Worm (Caenorhabditis elegans) whole organism, L3 larva: ENCODE results near the gene cest-28.

Experiments
- R02D3.7 ChIP-seq: fragments of 150-350 bp; optimal IDR thresholded peaks from 2 replicates; lab custom pipeline; 2014; ENCODE audit warnings: missing biosample characterization, missing genetic modification characterization
- ZK546.5 ChIP-seq: sonication (generic microtip); optimal IDR thresholded peaks from 2 replicates; lab custom pipeline; 2017; ENCODE audit warnings: missing biosample characterization, missing genetic modification characterization
- aly-2 ChIP-seq: fragments of 150-350 bp; optimal IDR thresholded peaks from 2 replicates; lab custom pipeline; 2014; ENCODE audit warnings: missing biosample characterization, missing genetic modification characterization
- ceh-28 ChIP-seq: fragments of 150-350 bp; optimal IDR thresholded peaks from 2 replicates; lab custom pipeline; 2014; ENCODE audit warnings: missing biosample characterization, missing genetic modification reagents, missing genetic modification characterization
- ceh-82 ChIP-seq: fragments of 150-350 bp; optimal IDR thresholded peaks from 2 replicates; lab custom pipeline; 2014; ENCODE audit warnings: missing biosample characterization, missing genetic modification characterization
- ceh-9 ChIP-seq: sonication (generic microtip); optimal IDR thresholded peaks from 2 replicates; lab custom pipeline; 2018; ENCODE audit warnings: missing biosample characterization, missing genetic modification characterization
- daf-12 ChIP-seq: fragments of 150-350 bp; optimal IDR thresholded peaks from 2 replicates; lab custom pipeline; 2014; ENCODE audit warnings: missing biosample characterization, missing genetic modification reagents, missing genetic modification characterization
- egl-27 ChIP-seq: sonication (generic microtip); optimal IDR thresholded peaks from 4 replicates; lab custom pipeline; 2017; ENCODE audit warnings: missing biosample characterization, missing genetic modification reagents, missing genetic modification characterization
- egl-5 ChIP-seq: fragments of 150-350 bp; optimal IDR thresholded peaks from 2 replicates; lab custom pipeline; 2017; ENCODE audit warnings: missing biosample characterization, missing genetic modification reagents, missing genetic modification characterization, inconsistent platforms
- elt-1 ChIP-seq: fragments of 150-350 bp; optimal IDR thresholded peaks from 2 replicates; lab custom pipeline; 2014; ENCODE audit warnings: missing biosample characterization, missing genetic modification characterization
- elt-2 ChIP-seq: sonication (generic microtip); optimal IDR thresholded peaks from 2 replicates; lab custom pipeline; 2016; ENCODE audit warnings: missing genetic modification reagents, mild to moderate bottlenecking, missing genetic modification characterization, missing compliant biosample characterization
- eor-1 ChIP-seq, 2 experiments: fragments of 150-350 bp; optimal IDR thresholded peaks; 2 replicates each; lab custom pipeline; 2014 to 2018; ENCODE audit warnings: missing biosample characterization in 2 of 2, missing genetic modification characterization in 2 of 2
- fkh-2 ChIP-seq: fragments of 150-350 bp; optimal IDR thresholded peaks from 2 replicates; lab custom pipeline; 2014; ENCODE audit warnings: missing biosample characterization, missing genetic modification reagents, missing genetic modification characterization
- hmg-11 ChIP-seq: sonication (generic microtip); optimal IDR thresholded peaks from 2 replicates; lab custom pipeline; 2016; ENCODE audit warnings: missing genetic modification characterization, missing compliant biosample characterization
- jun-1 ChIP-seq: fragments of 150-350 bp; optimal IDR thresholded peaks from 2 replicates; lab custom pipeline; 2014; ENCODE audit warnings: missing biosample characterization, missing genetic modification reagents, missing genetic modification characterization
- lin-15B ChIP-seq: fragments of 150-350 bp; optimal IDR thresholded peaks from 2 replicates; lab custom pipeline; 2014; ENCODE audit warnings: missing biosample characterization, missing genetic modification characterization
- mdl-1 ChIP-seq: fragments of 150-350 bp; optimal IDR thresholded peaks from 2 replicates; lab custom pipeline; 2014; ENCODE audit warnings: missing biosample characterization, missing genetic modification characterization
- mml-1 ChIP-seq: fragments of 150-350 bp; sonication (generic microtip); optimal IDR thresholded peaks from 3 replicates; lab custom pipeline; 2014; ENCODE audit warnings: missing biosample characterization, missing genetic modification characterization
- nhr-23 ChIP-seq: fragments of 150-350 bp; optimal IDR thresholded peaks from 2 replicates; lab custom pipeline; 2014; ENCODE audit warnings: missing biosample characterization, missing genetic modification reagents, missing genetic modification characterization
- nhr-237 ChIP-seq: fragments of 150-350 bp; optimal IDR thresholded peaks from 2 replicates; lab custom pipeline; 2014; ENCODE audit warnings: missing biosample characterization, missing genetic modification characterization
- nhr-43 ChIP-seq: sonication (generic microtip); optimal IDR thresholded peaks from 2 replicates; lab custom pipeline; 2016; ENCODE audit warnings: mild to moderate bottlenecking, missing genetic modification characterization, missing compliant biosample characterization; ENCODE audit not compliant: poor library complexity, severe bottlenecking
- nhr-67 ChIP-seq: fragments of 150-350 bp; optimal IDR thresholded peaks from 2 replicates; lab custom pipeline; 2014; ENCODE audit warnings: missing biosample characterization, missing genetic modification characterization
- pha-4 ChIP-seq: fragments of 150-350 bp; optimal IDR thresholded peaks from 2 replicates; lab custom pipeline; 2014; ENCODE audit warnings: missing biosample characterization, missing genetic modification reagents, missing genetic modification characterization
- pqm-1 ChIP-seq: fragments of 150-350 bp; optimal IDR thresholded peaks from 2 replicates; lab custom pipeline; 2017; ENCODE audit warnings: missing biosample characterization, missing genetic modification characterization, inconsistent platforms
- sea-2 ChIP-seq: fragments of 150-350 bp; sonication (generic microtip); optimal IDR thresholded peaks from 4 replicates; lab custom pipeline; 2014; ENCODE audit warnings: missing biosample characterization, missing genetic modification reagents, missing genetic modification characterization
- tbx-2 ChIP-seq: sonication (generic microtip); optimal IDR thresholded peaks from 2 replicates; lab custom pipeline; 2016; ENCODE audit warnings: mild to moderate bottlenecking, missing genetic modification characterization, missing compliant biosample characterization
- unc-62 ChIP-seq: fragments of 150-350 bp; sonication (generic microtip); optimal IDR thresholded peaks from 4 replicates; lab custom pipeline; 2014; ENCODE audit warnings: missing biosample characterization, missing genetic modification reagents, missing genetic modification characterization
- ztf-11 ChIP-seq: fragments of 150-350 bp; optimal IDR thresholded peaks from 2 replicates; lab custom pipeline; 2014; ENCODE audit warnings: missing biosample characterization, missing genetic modification characterization
- ztf-4 ChIP-seq: fragments of 150-350 bp; optimal IDR thresholded peaks from 2 replicates; lab custom pipeline; 2014; ENCODE audit warnings: missing biosample characterization, missing genetic modification characterization

The cest-28 gene

ce11 chrV:6666557-6666956 is 3.1 kb upstream of the cest-28 start:
- TF ChIP-seq egl-5 (tag; lab: Kevin White, UChicago) = no peak
- no peak for TF ChIP-seq nhr-67 (tag; lab: Kevin White, UChicago)
- peak; percentile 76 for TF ChIP-seq pqm-1
- peak; percentile 58 for TF ChIP-seq elt-2 (tag; lab: Kevin White, UChicago)

ce11 chrV:6668741-6669140 is 879 bp upstream of the cest-28 start, which contains the start of gene str-180:
Gene str-180, minus strand, starts transcription at chrV:6668841.
- TF ChIP-seq ceh-9 (tag; lab: Kevin White, UChicago) (no peak), ztf-4 (no peak), tbx-2 (no peak), daf-12 (tag; lab: Kevin White, UChicago) (no peak), elt-1 (no peak), nhr-43 (tag; lab: Kevin White, UChicago) (no peak), aly-2 (tag; lab: Kevin White, UChicago) (no peak), pha-4 (no peak), ztf-11 (no peak), egl-5 (tag; lab: Kevin White, UChicago) (no peak), ceh-82 (no peak), egl-27 (tag; lab: Kevin White, UChicago) (no peak), mdl-1 (no peak)

ce11 chrV:6673967-6674366 is 4.3 kb downstream of the cest-28 start, which contains the start of gene cest-31:
Gene cest-31, plus strand, starts transcription at chrV:6674267.
- TF ChIP-seq unc-62 = no peak
- TF ChIP-seq eor-1 (tag; optimal IDR thresholded peaks at IDR 0.05; lab: Kevin White, UChicago) = no peak
- TF ChIP-seq, all 47 proteins: peak for 0

- TF ChIP-seq nhr-43 (tag; lab: Kevin White, UChicago) (no peak), mdl-1 (no peak), pha-4 (peak; percentile 87), ZK546.5 (tag; lab: Kevin White, UChicago) (no peak), sea-2 (no peak), daf-12 (tag; lab: Kevin White, UChicago) (no peak), fkh-2 (tag; lab: Kevin White, UChicago) (no peak), ceh-9 (tag; lab: Kevin White, UChicago) (no peak), eor-1 (tag; optimal IDR thresholded peaks at IDR 0.05; lab: Kevin White, UChicago) (no peak), elt-2 (tag; lab: Kevin White, UChicago) (peak; percentile 18), nhr-237 (tag; lab: Kevin White, UChicago) (no peak), ceh-28 (tag; lab: Kevin White, UChicago) (no peak), tbx-2 (no peak)
Observed at ce11 chrV:6676158-6676849, 6.7 kb downstream of the cest-28 start, which contains the start of gene cest-34. Gene cest-34, plus strand, starts transcription at chrV:6676799.

ce11 chrV:6681501-6681900 is 11.9 kb downstream of the cest-28 start, which contains the start of gene egl-46:
Gene egl-46, minus strand, starts transcription at chrV:6681573.
- TF ChIP-seq ztf-4 (no peak), hmg-11 (no peak), mml-1 (tag; lab: Kevin White, UChicago) (no peak), elt-1 (no peak), ceh-82 (no peak), ZK546.5 (tag; lab: Kevin White, UChicago) (no peak), jun-1 (tag; lab: Kevin White, UChicago) (no peak), ceh-28 (tag; lab: Kevin White, UChicago) (no peak), pqm-1 (no peak)
- TF ChIP-seq, all 47 proteins: peak for 0

ce11 chrV:6683282-6683681 is 13.7 kb downstream of the cest-28 start:
- no peak for TF ChIP-seq eor-1 (tag; optimal IDR thresholded peaks at IDR 0.05; lab: Kevin White, UChicago)
- no peak for TF ChIP-seq nhr-23 (tag; lab: Kevin White, UChicago)
- TF ChIP-seq pha-4 = no peak
- no peak for TF ChIP-seq nhr-237 (tag; lab: Kevin White, UChicago)
- TF ChIP-seq R02D3.7 (tag; lab: Kevin White, UChicago) = no peak
- no peak for TF ChIP-seq ztf-11
- no peak for TF ChIP-seq lin-15B (tag; lab: Kevin White, UChicago)
- no peak for TF ChIP-seq ztf-4
- TF ChIP-seq jun-1 (tag; lab: Kevin White, UChicago) = no peak
